Worm (Caenorhabditis elegans) whole organism, late embryonic: Measurements from ENCODE around the gene ugt-41.
A peak's percentile ranks its signal among the peaks of the same experiment; 100 is the strongest.

Source experiments
- C38D4.7 ChIP-seq: fragments of 200-800 bp; sonication (Bioruptor generic); optimal IDR thresholded peaks from 2 replicates; lab custom pipeline; 2018; ENCODE audit warnings: mild to moderate bottlenecking, missing genetic modification characterization, moderate library complexity, missing compliant biosample characterization
- K02D7.2 ChIP-seq: sonication (generic microtip); optimal IDR thresholded peaks from 2 replicates; lab custom pipeline; 2017; ENCODE audit warnings: mild to moderate bottlenecking, missing genetic modification characterization, missing compliant biosample characterization
- K09A11.1 ChIP-seq: sonication (generic microtip); optimal IDR thresholded peaks from 2 replicates; lab custom pipeline; 2017; ENCODE audit warnings: antibody characterized with exemption, mild to moderate bottlenecking, missing genetic modification characterization, missing compliant biosample characterization; ENCODE audit not compliant: insufficient read depth
- ama-1 ChIP-seq: fragments of 150-350 bp; optimal IDR thresholded peaks from 2 replicates; lab custom pipeline; 2014
- ceh-14 ChIP-seq: sonication (generic microtip); optimal IDR thresholded peaks from 2 replicates; lab custom pipeline; 2016; ENCODE audit warnings: missing genotype, missing genetic modification characterization, missing compliant biosample characterization
- ceh-18 ChIP-seq: sonication (generic microtip); optimal IDR thresholded peaks from 2 replicates; lab custom pipeline; 2016; ENCODE audit warnings: missing genetic modification characterization, missing compliant biosample characterization
- ceh-19 ChIP-seq: fragments of 200-800 bp; sonication (Bioruptor generic); optimal IDR thresholded peaks from 2 replicates; lab custom pipeline; 2018; ENCODE audit warnings: mild to moderate bottlenecking, missing genetic modification characterization, missing compliant biosample characterization
- ceh-24 ChIP-seq: sonication (generic microtip); optimal IDR thresholded peaks from 2 replicates; lab custom pipeline; 2016; ENCODE audit warnings: mild to moderate bottlenecking, missing genetic modification characterization, missing compliant biosample characterization
- ceh-30 ChIP-seq: fragments of 150-350 bp; optimal IDR thresholded peaks from 2 replicates; lab custom pipeline; 2014; ENCODE audit warnings: missing biosample characterization, missing genetic modification characterization
- ceh-31 ChIP-seq: sonication (generic microtip); optimal IDR thresholded peaks from 2 replicates; lab custom pipeline; 2016; ENCODE audit warnings: missing genetic modification characterization, missing compliant biosample characterization
- ceh-48 ChIP-seq: sonication (generic microtip); optimal IDR thresholded peaks from 2 replicates; lab custom pipeline; 2016; ENCODE audit warnings: missing genetic modification characterization, inconsistent platforms, missing compliant biosample characterization
- ceh-9 ChIP-seq: sonication (generic microtip); optimal IDR thresholded peaks from 2 replicates; lab custom pipeline; 2016; ENCODE audit warnings: mild to moderate bottlenecking, missing genetic modification characterization, inconsistent platforms, missing compliant biosample characterization
- dmd-4 ChIP-seq: sonication (generic microtip); optimal IDR thresholded peaks from 2 replicates; lab custom pipeline; 2016; ENCODE audit warnings: borderline replicate concordance, missing genetic modification characterization, missing compliant biosample characterization
- elt-2 ChIP-seq: sonication (generic microtip); optimal IDR thresholded peaks from 2 replicates; lab custom pipeline; 2016; ENCODE audit warnings: missing genetic modification reagents, missing genetic modification characterization, missing compliant biosample characterization
- ets-4 ChIP-seq: sonication (generic microtip); optimal IDR thresholded peaks from 2 replicates; lab custom pipeline; 2016; ENCODE audit warnings: missing genetic modification characterization, missing compliant biosample characterization
- fkh-6 ChIP-seq: sonication (generic microtip); optimal IDR thresholded peaks from 2 replicates; lab custom pipeline; 2016; ENCODE audit warnings: missing genetic modification characterization, missing compliant biosample characterization
- gmeb-2 ChIP-seq: sonication (generic microtip); optimal IDR thresholded peaks from 2 replicates; lab custom pipeline; 2016; ENCODE audit warnings: missing genetic modification characterization, inconsistent platforms, missing compliant biosample characterization
- hlh-15 ChIP-seq: sonication (generic microtip); optimal IDR thresholded peaks from 2 replicates; lab custom pipeline; 2016; ENCODE audit warnings: missing genetic modification characterization, missing compliant biosample characterization
- hlh-30 ChIP-seq: sonication (generic microtip); optimal IDR thresholded peaks from 2 replicates; lab custom pipeline; 2017; ENCODE audit warnings: antibody characterized with exemption, missing genetic modification characterization, missing compliant biosample characterization; ENCODE audit not compliant: insufficient read depth
- hlh-6 ChIP-seq: sonication (generic microtip); optimal IDR thresholded peaks from 2 replicates; lab custom pipeline; 2016; ENCODE audit warnings: missing genotype, missing genetic modification characterization, missing compliant biosample characterization
- madf-2 ChIP-seq: sonication (generic microtip); optimal IDR thresholded peaks from 2 replicates; lab custom pipeline; 2017; ENCODE audit warnings: missing genetic modification characterization, missing compliant biosample characterization
- nhr-232 ChIP-seq: sonication (generic microtip); optimal IDR thresholded peaks from 2 replicates; lab custom pipeline; 2016; ENCODE audit warnings: missing genetic modification characterization, missing compliant biosample characterization
- npax-4 ChIP-seq: sonication (generic microtip); optimal IDR thresholded peaks from 2 replicates; lab custom pipeline; 2016; ENCODE audit warnings: missing genetic modification characterization, missing compliant biosample characterization
- odd-2 ChIP-seq: sonication (generic microtip); optimal IDR thresholded peaks from 2 replicates; lab custom pipeline; 2017; ENCODE audit warnings: antibody characterized with exemption, mild to moderate bottlenecking, missing genetic modification characterization, missing compliant biosample characterization
- pat-9 ChIP-seq: fragments of 200-800 bp; sonication (Bioruptor generic); optimal IDR thresholded peaks from 2 replicates; lab custom pipeline; 2018; ENCODE audit warnings: mild to moderate bottlenecking, missing genetic modification characterization, moderate library complexity, missing compliant biosample characterization
- pqm-1 ChIP-seq: sonication (generic microtip); optimal IDR thresholded peaks from 2 replicates; lab custom pipeline; 2016; ENCODE audit warnings: missing genetic modification characterization, missing compliant biosample characterization
- pros-1 ChIP-seq: fragments of 150-350 bp; optimal IDR thresholded peaks from 2 replicates; lab custom pipeline; 2014; ENCODE audit warnings: missing biosample characterization, missing genetic modification reagents, missing genetic modification characterization
- ref-2 ChIP-seq: sonication (generic microtip); optimal IDR thresholded peaks from 2 replicates; lab custom pipeline; 2016; ENCODE audit warnings: missing genetic modification characterization, missing compliant biosample characterization
- sox-2 ChIP-seq: fragments of 200-800 bp; sonication (Bioruptor generic); IDR thresholded peaks from 2 replicates; pipeline ENCODE4 v1.3.6; 2022; ENCODE audit warnings: missing genetic modification reagents, missing genetic modification characterization, missing compliant biosample characterization
- sox-4 ChIP-seq: sonication (generic microtip); optimal IDR thresholded peaks from 2 replicates; lab custom pipeline; 2017; ENCODE audit warnings: mild to moderate bottlenecking, missing genetic modification characterization, inconsistent platforms, missing compliant biosample characterization
- syd-9 ChIP-seq: sonication (generic microtip); optimal IDR thresholded peaks from 2 replicates; lab custom pipeline; 2016; ENCODE audit warnings: mild to moderate bottlenecking, missing genetic modification characterization, moderate library complexity, missing compliant biosample characterization
- tbx-2 ChIP-seq: sonication (generic microtip); optimal IDR thresholded peaks from 2 replicates; lab custom pipeline; 2016; ENCODE audit warnings: missing genetic modification characterization, missing compliant biosample characterization
- ttx-3 ChIP-seq: sonication (generic microtip); optimal IDR thresholded peaks from 2 replicates; lab custom pipeline; 2016; ENCODE audit warnings: missing genetic modification reagents, missing genetic modification characterization, missing compliant biosample characterization
- unc-3 ChIP-seq, 2 experiments: fragments of 200-800 bp in 1 of 2; sonication (Bioruptor generic) in 1 of 2; sonication (generic microtip) in 1 of 2; conservative IDR thresholded peaks in 1 of 2; optimal IDR thresholded peaks in 1 of 2; 2 replicates each; pipeline versions ENCODE4 v1.3.6 to Lab custom; 2016 to 2022; ENCODE audit warnings: missing compliant biosample characterization in 2 of 2, missing genetic modification characterization in 2 of 2, missing genetic modification reagents in 1 of 2
- unc-55 ChIP-seq: sonication (generic microtip); optimal IDR thresholded peaks from 2 replicates; lab custom pipeline; 2017; ENCODE audit warnings: missing biosample characterization, missing genetic modification reagents, missing genetic modification characterization
- ztf-16 ChIP-seq: sonication (generic microtip); optimal IDR thresholded peaks from 2 replicates; lab custom pipeline; 2017; ENCODE audit warnings: missing genetic modification characterization, missing compliant biosample characterization

ugt-41 gene

DNA sequence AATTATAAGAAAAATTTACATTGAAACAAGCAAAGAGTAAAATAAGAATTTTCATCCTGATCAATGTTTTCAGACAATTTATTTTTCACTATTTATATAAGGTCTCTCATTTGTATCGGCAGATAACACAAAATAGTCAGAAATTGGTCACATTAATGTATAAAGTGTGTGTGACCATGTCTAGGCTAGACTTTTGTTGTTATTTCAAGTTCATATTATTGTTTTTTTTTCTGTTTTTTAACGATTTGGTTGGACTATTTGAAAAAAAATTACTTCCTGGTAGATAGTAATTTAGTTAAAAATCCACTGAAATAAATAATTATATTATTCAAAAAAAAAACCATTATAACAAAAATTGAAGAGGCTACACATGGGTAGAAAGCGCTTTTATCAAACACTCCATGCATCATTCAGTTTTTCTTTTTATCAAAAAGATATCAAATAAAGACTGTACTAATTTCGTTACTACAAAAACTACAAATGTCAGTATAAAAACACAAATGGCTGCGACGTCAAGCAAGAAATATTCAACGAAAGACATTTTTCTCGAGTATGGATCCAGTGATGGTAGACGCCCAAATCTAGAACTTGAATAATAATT, 18.0 kb downstream of the ugt-41 start, which contains the start of gene ugt-37:
TSS of gene ugt-37 (minus strand) at position 69 of the 601 bp plus-strand sequence.
- TF ChIP-seq ceh-19, result no peak
- no peak for TF ChIP-seq hlh-30
- TF ChIP-seq dmd-4, result no peak
- no peak for TF ChIP-seq ceh-30 (tag; lab: Kevin White, UChicago)
- no peak for TF ChIP-seq npax-4 (tag; lab: Kevin White, UChicago)
- no peak for TF ChIP-seq nhr-232 (tag; lab: Kevin White, UChicago)
- no peak for TF ChIP-seq ceh-48 (tag; lab: Kevin White, UChicago)
- no peak for TF ChIP-seq hlh-15 (tag; lab: Kevin White, UChicago)
- TF ChIP-seq pat-9 (tag; lab: Kevin White, UChicago), result no peak
- no peak for TF ChIP-seq sox-2
- TF ChIP-seq ztf-16 (tag; lab: Kevin White, UChicago), result no peak
- no peak for TF ChIP-seq ceh-24 (tag; lab: Kevin White, UChicago)
- no peak for TF ChIP-seq elt-2 (tag; lab: Kevin White, UChicago)
- no peak for TF ChIP-seq ceh-14 (tag; lab: Kevin White, UChicago)
- TF ChIP-seq tbx-2 (tag; lab: Kevin White, UChicago), result no peak
- TF ChIP-seq ceh-31 (tag; lab: Kevin White, UChicago), result no peak
- TF ChIP-seq madf-2 (tag; lab: Kevin White, UChicago), result no peak
- TF ChIP-seq ttx-3 (tag; lab: Kevin White, UChicago), result no peak
- no peak for TF ChIP-seq ceh-9

DNA sequence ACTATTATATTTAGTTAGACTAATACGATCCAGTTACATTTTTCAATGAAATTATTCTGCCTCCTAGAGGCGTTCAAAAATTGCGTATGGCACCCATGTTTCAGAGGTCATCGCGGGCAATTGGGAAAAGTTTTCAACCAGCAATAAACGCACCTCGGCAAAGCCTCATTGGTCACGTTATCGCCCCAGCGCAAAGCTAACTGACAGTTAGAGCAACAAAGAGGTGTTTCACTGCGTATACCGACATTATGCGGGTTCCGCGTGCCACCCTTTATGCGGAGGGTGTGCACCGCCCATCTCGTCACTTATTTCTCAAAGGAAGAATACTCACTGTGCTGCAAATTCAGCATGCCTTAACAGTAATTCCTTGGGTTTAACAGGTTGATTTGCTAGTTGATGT, 20.7 kb downstream of the ugt-41 start:
- no peak for TF ChIP-seq unc-55 (GFP tag; lab: Kevin White, UChicago)
- peak; percentile 0 for TF ChIP-seq elt-2 (tag; lab: Kevin White, UChicago)

DNA sequence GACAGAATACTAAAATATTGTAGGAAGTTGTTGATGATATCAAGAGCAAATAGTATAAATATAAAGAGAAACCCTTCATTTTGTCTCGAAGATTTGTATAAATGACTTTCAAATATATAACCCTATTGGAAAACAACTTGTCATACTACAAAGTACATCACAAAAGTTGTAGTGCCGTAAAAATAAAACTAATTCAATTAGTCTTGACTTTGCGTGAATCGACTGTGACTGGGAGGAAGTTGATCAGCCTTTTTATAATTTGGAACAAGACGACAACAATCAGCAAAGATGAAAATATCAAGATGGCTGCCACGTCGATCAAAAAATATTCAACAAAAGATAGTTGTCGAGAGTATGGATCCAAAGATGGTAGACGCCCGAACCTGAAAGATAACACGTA, 21.5 kb downstream of the ugt-41 start, which contains the start of gene ugt-40:
TSS of gene ugt-40 (minus strand) at position 101 of the 400 bp plus-strand sequence.
- TF ChIP-seq pqm-1, result no peak

- TF ChIP-seq ttx-3 (tag; lab: Kevin White, UChicago) (no peak), syd-9 (tag; lab: Kevin White, UChicago) (no peak), K02D7.2 (no peak), gmeb-2 (tag; lab: Kevin White, UChicago) (no peak), sox-4 (tag; lab: Kevin White, UChicago) (no peak), dmd-4 (no peak), pros-1 (no peak), ceh-19 (no peak), ama-1 (lab: Kevin White, UChicago) (no peak), nhr-232 (tag; lab: Kevin White, UChicago) (no peak), ref-2 (no peak), C38D4.7 (GFP tag; lab: Kevin White, UChicago) (no peak), ceh-18 (no peak), madf-2 (tag; lab: Kevin White, UChicago) (no peak)
Observed at ce11 chrV:7140368-7140767, 23.0 kb downstream of the ugt-41 start.

- no peak for TF ChIP-seq odd-2 (tag; lab: Kevin White, UChicago)
- TF ChIP-seq hlh-30, result no peak
- no peak for TF ChIP-seq npax-4 (tag; lab: Kevin White, UChicago)
- no peak for TF ChIP-seq C38D4.7 (GFP tag; lab: Kevin White, UChicago)
- no peak for TF ChIP-seq unc-3 (GFP tag; conservative IDR thresholded peaks at IDR 0.05; lab: Robert Waterston, UW)
- TF ChIP-seq unc-3 (tag; optimal IDR thresholded peaks at IDR 0.05; lab: Kevin White, UChicago), result no peak
- no peak for TF ChIP-seq hlh-6 (tag; lab: Kevin White, UChicago)
- TF ChIP-seq tbx-2 (tag; lab: Kevin White, UChicago), result no peak
- TF ChIP-seq K09A11.1, result no peak
- TF ChIP-seq ttx-3 (tag; lab: Kevin White, UChicago), result no peak
- no peak for TF ChIP-seq pqm-1
- TF ChIP-seq syd-9 (tag; lab: Kevin White, UChicago), result no peak
- no peak for TF ChIP-seq ceh-30 (tag; lab: Kevin White, UChicago)
- TF ChIP-seq ets-4 (tag; lab: Kevin White, UChicago), result no peak
- TF ChIP-seq fkh-6 (tag; lab: Kevin White, UChicago), result no peak
Observed at ce11 chrV:7138320-7138719, 25.1 kb downstream of the ugt-41 start, which contains the start of gene str-112. TSS of gene str-112 (minus strand) at chrV:7138420.
